Fruit fly (Drosophila melanogaster) whole organism, embryonic: ENCODE results near the gene CG32040.

Experiments used
- Ada2b ChIP-seq: fragments of 200-800 bp; sonication (Bioruptor generic); IDR thresholded peaks from 2 replicates; pipeline ENCODE4 v1.3.6; 2022; ENCODE audit warnings: missing biosample characterization, missing genetic modification characterization
- Antp ChIP-seq: fragments of 200-800 bp; sonication (Bioruptor generic); optimal IDR thresholded peaks from 3 replicates; lab custom pipeline; 2016; ENCODE audit warnings: missing biosample characterization, missing genetic modification characterization
- Atf-2 ChIP-seq: fragments of 200-800 bp; sonication (Bioruptor generic); optimal IDR thresholded peaks from 2 replicates; lab custom pipeline; 2016; ENCODE audit warnings: missing biosample characterization, missing genetic modification characterization
- BtbVII ChIP-seq: fragments of 200-800 bp; sonication (Bioruptor generic); optimal IDR thresholded peaks from 3 replicates; lab custom pipeline; 2017; ENCODE audit warnings: missing biosample characterization, mild to moderate bottlenecking, missing genetic modification characterization
- CG10366 ChIP-seq: fragments of 200-800 bp; sonication (Bioruptor generic); IDR thresholded peaks from 2 replicates; pipeline ENCODE4 v1.3.6; 2022; ENCODE audit warnings: missing biosample characterization, missing genetic modification characterization
- CG11695 ChIP-seq: fragments of 200-800 bp; sonication (Bioruptor generic); IDR thresholded peaks from 3 replicates; pipeline ENCODE4 v1.3.6; 2022; ENCODE audit warnings: missing biosample characterization, missing genetic modification characterization
- CG1233 ChIP-seq: fragments of 200-800 bp; sonication (Bioruptor generic); optimal IDR thresholded peaks from 4 replicates; lab custom pipeline; 2018; ENCODE audit warnings: missing biosample characterization, mild to moderate bottlenecking, missing genetic modification characterization
- CG12769 ChIP-seq: fragments of 200-800 bp; sonication (Bioruptor generic); optimal IDR thresholded peaks from 2 replicates; lab custom pipeline; 2019; ENCODE audit warnings: missing biosample characterization, mild to moderate bottlenecking, missing genetic modification characterization, moderate library complexity
- CG15696 ChIP-seq: fragments of 200-800 bp; sonication (Bioruptor generic); optimal IDR thresholded peaks from 2 replicates; lab custom pipeline; 2019; ENCODE audit warnings: missing biosample characterization, mild to moderate bottlenecking, missing genetic modification characterization, moderate library complexity
- CG17385 ChIP-seq: fragments of 200-800 bp; sonication (Bioruptor generic); optimal IDR thresholded peaks from 3 replicates; lab custom pipeline; 2018; ENCODE audit warnings: missing biosample characterization, mild to moderate bottlenecking, missing genetic modification characterization
- CG17568 ChIP-seq: fragments of 200-800 bp; sonication (Bioruptor generic); optimal IDR thresholded peaks from 2 replicates; lab custom pipeline; 2018; ENCODE audit warnings: missing biosample characterization, mild to moderate bottlenecking, missing genetic modification characterization, moderate library complexity
- CG17612 ChIP-seq: fragments of 200-800 bp; sonication (Bioruptor generic); IDR thresholded peaks from 2 replicates; pipeline ENCODE4 v1.3.6; 2022; ENCODE audit warnings: missing biosample characterization, missing genetic modification characterization
- CG2120 ChIP-seq: fragments of 200-800 bp; sonication (Bioruptor generic); optimal IDR thresholded peaks from 3 replicates; lab custom pipeline; 2016; ENCODE audit warnings: missing biosample characterization, missing genetic modification characterization
- CG2129 ChIP-seq: fragments of 200-800 bp; sonication (Bioruptor generic); IDR thresholded peaks from 2 replicates; pipeline ENCODE4 v1.3.6; 2022; ENCODE audit warnings: missing biosample characterization, missing genetic modification characterization; ENCODE audit not compliant: partially characterized antibody
- CG32767 ChIP-seq: fragments of 200-800 bp; sonication (Bioruptor generic); IDR thresholded peaks from 2 replicates; pipeline ENCODE4 v1.3.6; 2022; ENCODE audit warnings: missing biosample characterization, missing genetic modification characterization
- CG3407 ChIP-seq: fragments of 200-800 bp; sonication (Bioruptor generic); optimal IDR thresholded peaks from 2 replicates; lab custom pipeline; 2018; ENCODE audit warnings: missing biosample characterization, mild to moderate bottlenecking, missing genetic modification characterization
- CG4360 ChIP-seq: fragments of 200-800 bp; sonication (Bioruptor generic); IDR thresholded peaks from 2 replicates; pipeline ENCODE4 v1.3.6; 2022; ENCODE audit warnings: missing biosample characterization, missing genetic modification characterization
- CG43689 ChIP-seq: fragments of 200-800 bp; sonication (Bioruptor generic); IDR thresholded peaks from 2 replicates; pipeline ENCODE4 v1.3.6; 2022; ENCODE audit warnings: missing biosample characterization, missing genetic modification characterization
- CG8089 ChIP-seq: fragments of 200-800 bp; sonication (Bioruptor generic); optimal IDR thresholded peaks from 3 replicates; lab custom pipeline; 2016; ENCODE audit warnings: missing biosample characterization, missing genetic modification characterization
- CG8290 ChIP-seq, 3 experiments: fragments of 200-800 bp; sonication (Bioruptor generic); optimal IDR thresholded peaks; 2 replicates each; lab custom pipeline; 2016 to 2019; ENCODE audit warnings: missing biosample characterization in 3 of 3, missing genetic modification characterization in 3 of 3, mild to moderate bottlenecking in 2 of 3, moderate library complexity in 1 of 3
- CG9727 ChIP-seq: fragments of 200-800 bp; sonication (Bioruptor generic); optimal IDR thresholded peaks from 3 replicates; lab custom pipeline; 2017; ENCODE audit warnings: missing biosample characterization, mild to moderate bottlenecking, missing genetic modification characterization
- CoRest ChIP-seq: fragments of 200-800 bp; sonication (Bioruptor generic); optimal IDR thresholded peaks from 3 replicates; lab custom pipeline; 2018; ENCODE audit warnings: missing biosample characterization, mild to moderate bottlenecking, missing genetic modification characterization, moderate library complexity
- Dp ChIP-seq: fragments of 200-800 bp; sonication (Bioruptor generic); optimal IDR thresholded peaks from 2 replicates; lab custom pipeline; 2018; ENCODE audit warnings: missing biosample characterization, mild to moderate bottlenecking, missing genetic modification characterization, moderate library complexity
- E2f1 ChIP-seq: fragments of 200-800 bp; sonication (Bioruptor generic); IDR thresholded peaks from 2 replicates; pipeline ENCODE4 v1.3.6; 2022; ENCODE audit warnings: missing biosample characterization, missing genetic modification characterization
- H2.0 ChIP-seq: fragments of 200-800 bp; sonication (Bioruptor generic); IDR thresholded peaks from 2 replicates; pipeline ENCODE4 v1.3.6; 2022; ENCODE audit warnings: missing biosample characterization, missing genetic modification characterization
- MTF-1 ChIP-seq: fragments of 200-800 bp; sonication (Bioruptor generic); optimal IDR thresholded peaks from 2 replicates; lab custom pipeline; 2018; ENCODE audit warnings: missing biosample characterization, mild to moderate bottlenecking, missing genetic modification characterization, borderline replicate concordance
- Med ChIP-seq: fragments of 200-800 bp; sonication (Bioruptor generic); peaks from one replicate; lab custom pipeline; 2016; ENCODE audit warnings: missing biosample characterization, missing genetic modification characterization, mild to moderate bottlenecking, inconsistent platforms, moderate library complexity
- Nf-YC ChIP-seq: fragments of 200-800 bp; optimal IDR thresholded peaks from 3 replicates; lab custom pipeline; 2019; ENCODE audit warnings: missing biosample characterization, mild to moderate bottlenecking, missing genetic modification characterization, moderate library complexity
- PHDP ChIP-seq: fragments of 200-800 bp; sonication (Bioruptor generic); optimal IDR thresholded peaks from 3 replicates; lab custom pipeline; 2018; ENCODE audit warnings: missing biosample characterization, mild to moderate bottlenecking, missing genetic modification characterization, moderate library complexity
- Scr ChIP-seq: fragments of 200-800 bp; sonication (Bioruptor generic); IDR thresholded peaks from 2 replicates; pipeline ENCODE4 v1.3.6; 2022; ENCODE audit warnings: missing biosample characterization, missing genetic modification characterization; ENCODE audit not compliant: partially characterized antibody
- Sry-δ ChIP-seq: fragments of 200-800 bp; sonication (Bioruptor generic); optimal IDR thresholded peaks from 2 replicates; lab custom pipeline; 2016; ENCODE audit warnings: missing biosample characterization, missing genetic modification characterization
- Xrp1 ChIP-seq: fragments of 200-800 bp; sonication (Bioruptor generic); IDR thresholded peaks from 2 replicates; pipeline ENCODE4 v1.3.6; 2022; ENCODE audit warnings: missing biosample characterization, missing genetic modification characterization
- bowl ChIP-seq: fragments of 200-800 bp; sonication (Bioruptor generic); IDR thresholded peaks from 2 replicates; pipeline ENCODE4 v1.3.6; 2022; ENCODE audit warnings: missing biosample characterization, missing genetic modification characterization
- br ChIP-seq: fragments of >200 bp; optimal IDR thresholded peaks from 2 replicates; lab custom pipeline; 2017
- cato ChIP-seq: fragments of 200-800 bp; sonication (Bioruptor generic); optimal IDR thresholded peaks from 2 replicates; lab custom pipeline; 2016; ENCODE audit warnings: missing biosample characterization, missing genetic modification characterization, borderline replicate concordance
- caup ChIP-seq: fragments of 200-800 bp; sonication (Bioruptor generic); optimal IDR thresholded peaks from 3 replicates; lab custom pipeline; 2017; ENCODE audit warnings: missing biosample characterization, mild to moderate bottlenecking, missing genetic modification characterization, moderate library complexity; ENCODE audit not compliant: severe bottlenecking
- chinmo ChIP-seq: fragments of 200-800 bp; sonication (Bioruptor generic); IDR thresholded peaks from 4 replicates; pipeline ENCODE4 v1.3.6; 2022; ENCODE audit warnings: missing biosample characterization, missing genetic modification characterization; ENCODE audit not compliant: partially characterized antibody
- chn ChIP-seq: fragments of 200-800 bp; sonication (Bioruptor generic); optimal IDR thresholded peaks from 2 replicates; lab custom pipeline; 2016; ENCODE audit warnings: missing biosample characterization, missing genetic modification characterization
- exex ChIP-seq: fragments of 200-800 bp; sonication (Bioruptor generic); optimal IDR thresholded peaks from 4 replicates; lab custom pipeline; 2018; ENCODE audit warnings: missing biosample characterization, mild to moderate bottlenecking, missing genetic modification characterization, moderate library complexity
- ftz-f1 ChIP-seq: fragments of 200-800 bp; sonication (Bioruptor generic); optimal IDR thresholded peaks from 2 replicates; lab custom pipeline; 2016; ENCODE audit warnings: missing biosample characterization, missing genetic modification characterization
- gce ChIP-seq: fragments of 200-800 bp; sonication (Bioruptor generic); IDR thresholded peaks from 3 replicates; pipeline ENCODE4 v1.3.6; 2022; ENCODE audit warnings: missing biosample characterization, missing genetic modification characterization
- gsb-n ChIP-seq: fragments of 200-800 bp; sonication (Bioruptor generic); optimal IDR thresholded peaks from 3 replicates; lab custom pipeline; 2018; ENCODE audit warnings: missing biosample characterization, mild to moderate bottlenecking, missing genetic modification characterization
- odd ChIP-seq: fragments of 200-800 bp; sonication (Bioruptor generic); optimal IDR thresholded peaks from 2 replicates; lab custom pipeline; 2017; ENCODE audit warnings: missing biosample characterization, mild to moderate bottlenecking, missing genetic modification characterization
- pan ChIP-seq, 4 experiments: fragments of >200 bp in 3 of 4; fragments of 200-800 bp in 1 of 4; sonication (Bioruptor generic) in 1 of 4; optimal IDR thresholded peaks in 3 of 4; IDR thresholded peaks in 1 of 4; 2 replicates each; pipeline versions ENCODE4 v1.3.6 to Lab custom; 2017 to 2022; ENCODE audit warnings: missing biosample characterization in 2 of 4, missing genetic modification characterization in 2 of 4, mixed read lengths in 1 of 4
- pros ChIP-seq: fragments of 200-800 bp; sonication (Bioruptor generic); optimal IDR thresholded peaks from 3 replicates; lab custom pipeline; 2019; ENCODE audit warnings: missing biosample characterization, mild to moderate bottlenecking, missing genetic modification characterization, moderate library complexity
- pum ChIP-seq: fragments of 200-800 bp; sonication (Bioruptor generic); optimal IDR thresholded peaks from 2 replicates; lab custom pipeline; 2016; ENCODE audit warnings: missing biosample characterization, missing genetic modification characterization
- sens-2 ChIP-seq: fragments of 200-800 bp; sonication (Bioruptor generic); IDR thresholded peaks from 2 replicates; pipeline ENCODE4 v1.3.6; 2022; ENCODE audit warnings: missing biosample characterization, missing genetic modification characterization
- tio ChIP-seq: fragments of 200-800 bp; sonication (Bioruptor generic); optimal IDR thresholded peaks from 2 replicates; lab custom pipeline; 2017; ENCODE audit warnings: missing biosample characterization, missing genetic modification characterization, inconsistent platforms
- ttk ChIP-seq: fragments of 200-800 bp; sonication (Bioruptor generic); IDR thresholded peaks from 2 replicates; pipeline ENCODE4 v2.1.2; 2022; ENCODE audit warnings: missing biosample characterization, missing genetic modification characterization

Gene CG32040

DNA sequence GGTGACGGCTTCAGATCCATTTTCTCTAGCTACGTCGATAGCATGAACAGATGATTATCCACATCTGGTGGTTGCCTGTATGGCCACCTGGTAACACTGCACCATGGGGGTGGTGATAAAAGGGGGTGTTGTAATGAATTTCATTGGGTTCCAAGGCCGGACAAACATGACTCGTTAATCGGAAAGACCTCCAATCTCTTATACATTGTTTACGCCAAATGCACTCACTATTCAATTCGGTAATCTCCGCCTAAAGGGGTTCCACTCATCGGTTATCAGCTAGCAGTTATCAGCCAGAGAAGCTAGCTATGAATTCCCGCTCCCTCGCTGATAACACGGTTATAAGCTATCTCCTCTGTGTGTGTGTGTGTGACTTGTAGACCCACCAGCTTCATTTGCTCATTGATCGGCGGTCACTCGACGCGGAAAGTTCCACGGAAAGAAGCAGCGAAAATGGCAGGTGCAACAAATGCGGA lies 6.4 kb downstream of the CG32040 start, which contains the start of gene Pdxk (continued):
- TF ChIP-seq chinmo (GFP tag; lab: Robert Waterston, UW) (peak; percentile 77; the same call in 3 of the 4 replicates), br (no peak), cato (GFP tag; lab: Kevin White, UChicago) (no peak), Ada2b (GFP tag; lab: Robert Waterston, UW) (no peak), CG17612 (GFP tag; lab: Robert Waterston, UW) (no peak), CG11695 (no peak), CoRest (tag; lab: Kevin White, UChicago) (peak; percentile 12), ftz-f1 (peak; percentile 97), PHDP (tag; lab: Kevin White, UChicago) (peak; percentile 16), CG10366 (GFP tag; lab: Robert Waterston, UW) (no peak), pum (GFP tag; lab: Kevin White, UChicago) (no peak), CG3407 (GFP tag; lab: Kevin White, UChicago) (no peak), CG12769 (tag; lab: Kevin White, UChicago) (peak; percentile 10), CG43689 (GFP tag; lab: Robert Waterston, UW) (no peak), CG15696 (tag; lab: Kevin White, UChicago) (no peak), pan (optimal IDR thresholded peaks at IDR 0.05; lab: Kevin White, UChicago) (no peak), pan (GFP tag; optimal IDR thresholded peaks at IDR 0.05 in 1 of 2, IDR thresholded peaks at IDR 0.05 in 1 of 2) (no peak), Sry-δ (GFP tag; lab: Kevin White, UChicago) (peak; percentile 72), chn (GFP tag; lab: Kevin White, UChicago) (peak; percentile 59), BtbVII (GFP tag; lab: Kevin White, UChicago) (peak; percentile 24), E2f1 (GFP tag; lab: Robert Waterston, UW) (peak; percentile 10; the same call in 1 of the 2 replicates), gsb-n (no peak), Nf-YC (tag; lab: Kevin White, UChicago) (peak; percentile 45), Antp (no peak), Atf-2 (GFP tag; lab: Kevin White, UChicago) (no peak), pros (peak; percentile 42), CG8089 (GFP tag; lab: Kevin White, UChicago) (no peak), CG9727 (no peak), CG32767 (GFP tag; lab: Robert Waterston, UW) (no peak), H2.0 (no peak), bowl (GFP tag; lab: Robert Waterston, UW) (no peak), CG2120 (GFP tag; lab: Kevin White, UChicago) (peak; percentile 30), MTF-1 (GFP tag; lab: Kevin White, UChicago) (no peak), Dp (peak; percentile 41), CG1233 (GFP tag; lab: Kevin White, UChicago) (peak; percentile 6), gce (peak; percentile 46; the same call in 1 of the 3 replicates), sens-2 (no peak), CG17568 (peak; percentile 3), odd (peak; percentile 53), CG8290 (GFP tag; optimal IDR thresholded peaks at IDR 0.05; lab: Kevin White, UChicago) (no peak), CG8290 (tag; optimal IDR thresholded peaks at IDR 0.05; lab: Kevin White, UChicago) (peak in 1 of 2 experiments; percentile 67), tio (GFP tag; lab: Kevin White, UChicago) (no peak), ttk (GFP tag; lab: Robert Waterston, UW) (peak; percentile 39; the same call in 1 of the 2 replicates), CG17385 (GFP tag; lab: Kevin White, UChicago) (peak; percentile 32), Xrp1 (GFP tag; lab: Robert Waterston, UW) (0 out of 2 replicates have a peak, but pooled peaks have one; percentile 26), Scr (GFP tag; lab: Robert Waterston, UW) (0 out of 2 replicates have a peak, but pooled peaks have one; percentile 39), exex (peak; percentile 67), CG2129 (no peak), Med (GFP tag; lab: Kevin White, UChicago) (peak; percentile 81), CG4360 (GFP tag; lab: Robert Waterston, UW) (0 out of 2 replicates have a peak, but pooled peaks have one; percentile 22), caup (GFP tag; lab: Kevin White, UChicago) (peak; percentile 45)
